Worm (Caenorhabditis elegans): ENCODE data around the gene sdz-21.
A peak's percentile ranks its signal among the peaks of the same experiment; 100 is the strongest.

Gene sdz-21

DNA sequence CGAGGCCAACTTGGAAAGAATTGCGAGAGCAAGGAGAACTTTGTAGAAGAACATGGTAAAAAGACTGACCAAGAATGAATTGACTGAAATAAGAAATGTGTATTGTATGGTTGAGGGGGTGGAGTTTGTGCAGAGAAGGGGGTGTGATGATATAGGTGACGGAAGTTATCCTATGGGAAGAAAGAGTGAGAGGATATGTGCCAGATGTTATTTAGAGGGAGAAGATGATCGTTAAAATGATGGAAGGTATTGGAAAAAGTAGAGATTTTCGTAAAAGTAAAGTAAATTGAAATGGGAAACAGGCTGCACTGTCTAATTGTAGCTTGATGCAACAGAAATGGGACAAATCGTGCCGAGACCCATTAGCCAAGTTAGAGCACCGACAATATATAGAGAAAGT lies at the start of gene sdz-21:
Gene sdz-21, minus strand, starts transcription at position 101 of the 400 bp plus-strand sequence.
- TF ChIP-seq fkh-2 (tag; optimal IDR thresholded peaks at IDR 0.05) (no peak), ama-1 (optimal IDR thresholded peaks at IDR 0.05) (no peak), aly-2 (tag; optimal IDR thresholded peaks at IDR 0.05) (no peak), nhr-12 (tag; optimal IDR thresholded peaks at IDR 0.05) (no peak), pqm-1 (tag; optimal IDR thresholded peaks at IDR 0.05) (no peak), ztf-11 (tag; optimal IDR thresholded peaks at IDR 0.05) (no peak), pha-4 (tag; optimal IDR thresholded peaks at IDR 0.05) (no peak), lin-15B (tag; optimal IDR thresholded peaks at IDR 0.05) (no peak)

DNA sequence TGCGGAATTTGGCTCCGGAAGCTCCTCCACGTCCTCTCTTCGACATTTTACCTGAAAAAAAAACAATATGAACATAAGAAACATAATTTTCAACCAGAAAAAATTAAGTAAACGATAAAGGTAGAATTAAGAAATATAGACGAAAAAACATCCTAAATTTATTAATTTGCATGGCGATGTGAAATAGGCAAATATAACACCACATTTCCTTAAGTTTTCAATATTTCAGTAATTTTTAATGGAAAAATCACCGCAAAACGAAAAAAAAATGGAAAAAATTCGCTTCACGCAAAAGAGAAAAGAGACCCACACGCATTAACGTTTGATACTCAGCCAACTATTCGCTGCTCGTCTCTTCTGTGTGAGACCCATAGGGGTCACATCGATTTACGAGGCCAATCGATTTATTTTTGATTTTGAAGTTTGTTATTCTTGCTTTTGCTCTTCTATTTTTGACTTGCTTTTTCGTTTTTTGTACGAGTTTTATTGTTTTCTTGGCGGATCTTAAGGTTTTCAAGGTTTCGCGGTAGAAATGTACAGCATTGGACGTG lies 49.3 kb upstream of the sdz-21 start, which contains the start of gene rpl-23:
Gene rpl-23, minus strand, starts transcription at position 51 of the 551 bp plus-strand sequence.
- TF ChIP-seq egl-27 (tag; optimal IDR thresholded peaks at IDR 0.05) (peak; percentile 23), ceh-16 (tag; optimal IDR thresholded peaks at IDR 0.05) (peak; percentile 65), mdl-1 (tag; optimal IDR thresholded peaks at IDR 0.05) (no peak), ceh-28 (tag; optimal IDR thresholded peaks at IDR 0.05) (peak; percentile 96), sea-2 (GFP tag; optimal IDR thresholded peaks at IDR 0.05) (no peak), eor-1 (tag; optimal IDR thresholded peaks at IDR 0.05) (no peak), nhr-67 (tag; optimal IDR thresholded peaks at IDR 0.05) (no peak), nhr-76 (tag; optimal IDR thresholded peaks at IDR 0.05) (no peak), nhr-11 (tag; optimal IDR thresholded peaks at IDR 0.05) (peak; percentile 80), fkh-10 (GFP tag; optimal IDR thresholded peaks at IDR 0.05) (peak; percentile 81), nhr-43 (tag; optimal IDR thresholded peaks at IDR 0.05; ENCODE audit: poor library complexity, severe bottlenecking) (peak; percentile 58), hmg-11 (tag; optimal IDR thresholded peaks at IDR 0.05) (peak; percentile 77), ceh-9 (tag; optimal IDR thresholded peaks at IDR 0.05) (no peak), nhr-237 (tag; optimal IDR thresholded peaks at IDR 0.05) (no peak), egl-5 (tag; optimal IDR thresholded peaks at IDR 0.05) (peak; percentile 97), R02D3.7 (tag; optimal IDR thresholded peaks at IDR 0.05) (peak; percentile 99), snpc-4 (tag; optimal IDR thresholded peaks at IDR 0.05) (peak; percentile 84), skn-1 (tag; optimal IDR thresholded peaks at IDR 0.05) (peak; percentile 85), nhr-23 (tag; optimal IDR thresholded peaks at IDR 0.05) (peak; percentile 99), lsy-12 (tag; optimal IDR thresholded peaks at IDR 0.05) (peak; percentile 70), lin-39 (tag; optimal IDR thresholded peaks at IDR 0.05) (peak; percentile 98), daf-12 (tag; optimal IDR thresholded peaks at IDR 0.05) (no peak), zag-1 (tag; optimal IDR thresholded peaks at IDR 0.05) (peak; percentile 7), tbx-2 (tag; optimal IDR thresholded peaks at IDR 0.05) (peak; percentile 17), ceh-82 (tag; optimal IDR thresholded peaks at IDR 0.05) (peak; percentile 56), jun-1 (tag; optimal IDR thresholded peaks at IDR 0.05) (peak; percentile 73), pqm-1 (tag; optimal IDR thresholded peaks at IDR 0.05) (peak; percentile 91), mml-1 (tag; optimal IDR thresholded peaks at IDR 0.05) (no peak), unc-62 (GFP tag; optimal IDR thresholded peaks at IDR 0.05) (no peak), nfya-1 (tag; optimal IDR thresholded peaks at IDR 0.05; ENCODE audit: insufficient read depth) (peak; percentile 96), nhr-77 (tag; optimal IDR thresholded peaks at IDR 0.05) (peak; percentile 32), nhr-28 (tag; optimal IDR thresholded peaks at IDR 0.05) (no peak), nhr-12 (tag; optimal IDR thresholded peaks at IDR 0.05) (no peak), ztf-4 (tag; optimal IDR thresholded peaks at IDR 0.05) (no peak), ama-1 (optimal IDR thresholded peaks at IDR 0.05) (peak; percentile 36), unc-39 (tag; optimal IDR thresholded peaks at IDR 0.05) (no peak), ztf-11 (tag; optimal IDR thresholded peaks at IDR 0.05) (no peak), fkh-2 (tag; optimal IDR thresholded peaks at IDR 0.05) (no peak), elt-3 (tag; optimal IDR thresholded peaks at IDR 0.05) (no peak), nhr-25 (tag; optimal IDR thresholded peaks at IDR 0.05) (peak; percentile 97), elt-1 (tag; optimal IDR thresholded peaks at IDR 0.05) (peak; percentile 48), elt-2 (tag; optimal IDR thresholded peaks at IDR 0.05) (peak; percentile 55), fos-1 (tag; optimal IDR thresholded peaks at IDR 0.05) (peak; percentile 48), ZK546.5 (tag; optimal IDR thresholded peaks at IDR 0.05) (peak; percentile 3), lin-15B (tag; optimal IDR thresholded peaks at IDR 0.05) (peak; percentile 93), aly-2 (tag; optimal IDR thresholded peaks at IDR 0.05) (no peak), pha-4 (tag; optimal IDR thresholded peaks at IDR 0.05) (peak; percentile 99)
